Worm (Caenorhabditis elegans): ENCODE results near the gene M04D8.8.

M04D8.8 gene

DNA sequence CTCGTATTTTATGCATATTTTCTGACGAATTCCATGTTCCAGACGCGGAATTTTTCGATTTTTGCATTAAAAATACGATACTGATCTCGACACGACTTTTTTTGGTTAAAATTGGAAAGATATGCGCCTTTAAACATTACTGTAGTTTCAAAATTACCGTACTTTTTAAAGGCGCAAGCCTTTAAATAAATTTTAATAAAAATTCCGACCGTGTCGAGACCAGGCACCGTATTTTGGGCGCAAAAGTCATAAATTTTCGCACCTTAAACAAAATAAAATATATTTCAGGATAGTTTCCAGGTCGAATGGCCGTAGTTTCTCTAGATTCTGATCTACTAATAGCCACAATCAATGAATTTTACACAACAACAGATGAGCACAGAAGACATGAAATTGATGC, 35.3 kb downstream of the M04D8.8 start, which contains the start of gene T16G12.6:
Gene T16G12.6 (plus strand): TSS at position 301 of the 400 bp plus-strand sequence.
- no peak for TF ChIP-seq unc-62 (GFP tag; optimal IDR thresholded peaks at IDR 0.05)

DNA sequence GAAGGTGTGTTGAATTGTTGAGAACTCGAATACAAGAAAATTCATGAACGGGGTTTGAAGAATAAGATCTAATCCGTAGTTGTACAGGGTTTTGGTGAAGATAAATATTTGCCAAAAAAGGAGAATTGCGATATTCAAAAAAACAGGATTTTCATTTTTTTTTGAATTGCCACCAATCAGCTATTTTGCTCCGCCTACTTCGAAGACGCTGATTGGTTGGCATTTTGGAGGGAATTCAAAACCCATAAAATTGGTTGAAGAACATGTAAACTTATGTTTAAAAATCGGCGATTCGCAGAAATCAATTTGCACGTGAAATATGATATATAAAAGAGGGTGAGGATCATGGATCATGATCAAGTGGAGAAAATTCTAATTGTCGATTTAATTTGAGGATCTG, 42.1 kb downstream of the M04D8.8 start:
- no peak for TF ChIP-seq unc-62 (GFP tag; optimal IDR thresholded peaks at IDR 0.05)

DNA sequence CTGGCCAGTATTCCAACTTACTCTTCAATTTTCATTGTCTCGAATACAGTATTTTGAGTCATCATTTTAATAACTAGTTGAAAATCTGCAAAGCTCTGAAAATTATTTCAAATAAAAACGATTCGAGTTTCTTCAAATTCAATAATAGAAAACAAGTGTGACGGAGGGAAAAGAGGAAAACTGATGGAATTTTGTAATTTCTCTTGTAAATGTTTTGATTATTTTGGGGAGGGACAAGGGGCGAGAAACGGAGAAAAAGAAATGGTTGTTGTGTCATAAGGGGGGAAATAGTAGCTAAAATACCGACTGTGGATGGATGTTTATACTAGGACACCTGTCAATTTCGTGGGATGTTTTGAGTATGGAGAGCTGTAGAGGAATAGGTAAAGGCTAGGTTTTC, 44.2 kb downstream of the M04D8.8 start, which contains the start of gene T16G12.9:
Gene T16G12.9 (minus strand): TSS at position 101 of the 400 bp plus-strand sequence.
- no peak for TF ChIP-seq unc-62 (GFP tag; optimal IDR thresholded peaks at IDR 0.05)

DNA sequence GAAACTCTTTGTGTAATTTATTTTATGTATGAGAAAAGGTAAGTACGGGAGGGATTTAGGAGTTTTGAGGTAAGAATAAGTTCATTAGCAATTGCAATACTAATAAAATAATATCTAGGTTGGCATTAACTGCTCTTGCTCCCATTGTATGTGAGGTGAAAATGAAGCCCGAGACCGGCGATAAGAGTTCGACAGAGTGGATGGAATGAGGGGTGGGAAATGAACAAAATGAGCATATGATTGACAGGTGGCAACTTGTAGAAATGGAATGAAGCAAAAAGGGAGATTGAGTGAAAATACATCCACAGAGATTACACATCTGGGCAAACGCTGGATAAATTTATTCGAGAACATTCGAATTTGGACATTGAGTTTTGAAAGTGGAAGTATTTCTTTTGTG, 44.8 kb downstream of the M04D8.8 start:
- TF ChIP-seq unc-62 (GFP tag; optimal IDR thresholded peaks at IDR 0.05): no peak

DNA sequence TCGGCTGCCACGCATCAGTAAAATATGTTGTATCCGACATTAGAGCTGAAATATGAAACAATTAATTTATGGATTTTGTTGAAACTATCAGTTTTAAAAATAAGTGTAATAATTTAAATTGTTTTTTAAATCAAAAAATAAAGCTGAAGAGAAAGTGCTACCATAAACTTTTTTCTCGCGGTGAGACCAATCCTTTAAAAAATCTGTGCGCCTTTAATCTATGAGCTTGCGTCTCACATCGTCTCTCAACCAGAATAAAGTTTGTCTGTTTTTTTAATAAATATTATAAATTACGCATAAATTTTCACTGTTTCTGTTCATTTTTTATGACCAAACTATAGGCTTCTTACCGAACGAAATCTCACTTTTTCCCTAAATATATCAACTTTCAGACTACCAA, 49.3 kb downstream of the M04D8.8 start, which contains the start of gene T16H12.3:
Gene T16H12.3 (minus strand): TSS at position 51 of the 400 bp plus-strand sequence.
- no peak for TF ChIP-seq unc-62 (GFP tag; optimal IDR thresholded peaks at IDR 0.05)
